Worm (Caenorhabditis elegans) whole organism, young adult: ENCODE measurements around the gene col-154.

ENCODE experiments used
- F10E7.11 ChIP-seq: sonication (generic microtip); optimal IDR thresholded peaks from 2 replicates; lab custom pipeline; 2017; ENCODE audit warnings: mild to moderate bottlenecking, missing genetic modification characterization, moderate library complexity, missing compliant biosample characterization
- F33H1.4 ChIP-seq: fragments of 200-800 bp; sonication (Bioruptor generic); IDR thresholded peaks from 2 replicates; pipeline ENCODE4 v1.3.6; 2022; ENCODE audit warnings: missing genetic modification reagents, missing genetic modification characterization, missing compliant biosample characterization
- F52B5.7 ChIP-seq: sonication (generic microtip); optimal IDR thresholded peaks from 2 replicates; lab custom pipeline; 2016; ENCODE audit warnings: mild to moderate bottlenecking, missing genetic modification characterization, missing compliant biosample characterization
- F57C9.4 ChIP-seq: sonication (generic microtip); optimal IDR thresholded peaks from 2 replicates; lab custom pipeline; 2017; ENCODE audit warnings: mild to moderate bottlenecking, missing genetic modification characterization, missing compliant biosample characterization
- K12H6.12 ChIP-seq: fragments of 200-800 bp; sonication (Bioruptor generic); optimal IDR thresholded peaks from 2 replicates; lab custom pipeline; 2018; ENCODE audit warnings: mild to moderate bottlenecking, missing genetic modification characterization, missing compliant biosample characterization
- akir-1 ChIP-seq: fragments of 200-800 bp; sonication (Bioruptor generic); optimal IDR thresholded peaks from 2 replicates; lab custom pipeline; 2018; ENCODE audit warnings: mild to moderate bottlenecking, missing genetic modification characterization, moderate library complexity, missing compliant biosample characterization
- aptf-3 ChIP-seq: fragments of 200-800 bp; sonication (Bioruptor generic); IDR thresholded peaks from 2 replicates; pipeline ENCODE4 v1.3.6; 2022; ENCODE audit warnings: missing genetic modification characterization, missing compliant biosample characterization
- atf-7 ChIP-seq: sonication (generic microtip); optimal IDR thresholded peaks from 2 replicates; lab custom pipeline; 2017; ENCODE audit warnings: mild to moderate bottlenecking, missing genetic modification characterization, missing compliant biosample characterization
- attf-3 ChIP-seq: fragments of 200-800 bp; sonication (Bioruptor generic); conservative IDR thresholded peaks from 2 replicates; pipeline ENCODE4 v1.3.6; 2022; ENCODE audit warnings: missing genetic modification reagents, missing genetic modification characterization, missing compliant biosample characterization
- attf-6 ChIP-seq: fragments of 200-800 bp; sonication (Bioruptor generic); IDR thresholded peaks from 2 replicates; pipeline ENCODE4 v1.3.6; 2022; ENCODE audit warnings: missing genetic modification reagents, missing genetic modification characterization, missing compliant biosample characterization
- bed-1 ChIP-seq: fragments of 200-800 bp; sonication (Bioruptor generic); IDR thresholded peaks from 2 replicates; pipeline ENCODE4 v1.3.6; 2022; ENCODE audit warnings: missing genetic modification reagents, missing genetic modification characterization, missing compliant biosample characterization
- bed-2 ChIP-seq: fragments of 200-800 bp; sonication (Bioruptor generic); IDR thresholded peaks from 2 replicates; pipeline ENCODE4 v1.3.6; 2022; ENCODE audit warnings: missing genetic modification reagents, missing genetic modification characterization, missing compliant biosample characterization
- cebp-2 ChIP-seq: fragments of 200-800 bp; sonication (Bioruptor generic); IDR thresholded peaks from 2 replicates; pipeline ENCODE4 v1.3.6; 2022; ENCODE audit warnings: missing genetic modification characterization, missing compliant biosample characterization
- ceh-40 ChIP-seq: fragments of 200-800 bp; sonication (Bioruptor generic); IDR thresholded peaks from 2 replicates; pipeline ENCODE4 v1.3.6; 2022; ENCODE audit warnings: missing genetic modification characterization, missing compliant biosample characterization
- ceh-58 ChIP-seq: fragments of 200-800 bp; sonication (Bioruptor generic); IDR thresholded peaks from 2 replicates; pipeline ENCODE4 v1.3.6; 2022; ENCODE audit warnings: missing genetic modification characterization, missing compliant biosample characterization
- die-1 ChIP-seq: sonication (generic microtip); optimal IDR thresholded peaks from 2 replicates; lab custom pipeline; 2016; ENCODE audit warnings: missing genotype, mild to moderate bottlenecking, missing genetic modification characterization, missing compliant biosample characterization
- dpff-1 ChIP-seq: sonication (generic microtip); optimal IDR thresholded peaks from 2 replicates; lab custom pipeline; 2017; ENCODE audit warnings: mild to moderate bottlenecking, missing genetic modification characterization, missing compliant biosample characterization
- dpl-1 ChIP-seq: fragments of 150-350 bp; optimal IDR thresholded peaks from 2 replicates; lab custom pipeline; 2014; ENCODE audit warnings: missing biosample characterization, missing genetic modification reagents, missing genetic modification characterization
- ekl-4 ChIP-seq: fragments of 200-800 bp; sonication (Bioruptor generic); IDR thresholded peaks from 2 replicates; pipeline ENCODE4 v1.3.6; 2022; ENCODE audit warnings: missing genetic modification reagents, missing genetic modification characterization, missing compliant biosample characterization
- hmg-20 ChIP-seq: fragments of 200-800 bp; sonication (Bioruptor generic); IDR thresholded peaks from 2 replicates; pipeline ENCODE4 v1.3.6; 2022; ENCODE audit warnings: missing genetic modification reagents, missing genetic modification characterization, missing compliant biosample characterization
- let-526 ChIP-seq: fragments of 200-800 bp; sonication (Bioruptor generic); IDR thresholded peaks from 2 replicates; pipeline ENCODE4 v1.3.6; 2022; ENCODE audit warnings: missing genetic modification reagents, missing genetic modification characterization, missing compliant biosample characterization
- lin-35 ChIP-seq, 3 experiments: fragments of 150-350 bp in 2 of 3; sonication (generic microtip) in 1 of 3; optimal IDR thresholded peaks; 2 replicates each; lab custom pipeline; 2014 to 2018; ENCODE audit warnings: missing biosample characterization in 3 of 3, missing genetic modification characterization in 3 of 3, missing genetic modification reagents in 3 of 3
- lin-40 ChIP-seq: sonication (generic microtip); optimal IDR thresholded peaks from 2 replicates; lab custom pipeline; 2016; ENCODE audit warnings: missing genetic modification characterization, mild to moderate bottlenecking, missing compliant biosample characterization, missing genotype, missing genetic modification reagents
- madf-8 ChIP-seq: fragments of 200-800 bp; sonication (Bioruptor generic); conservative IDR thresholded peaks from 2 replicates; pipeline ENCODE4 v1.3.6; 2022; ENCODE audit warnings: missing genetic modification reagents, missing genetic modification characterization, missing compliant biosample characterization
- mcd-1 ChIP-seq: fragments of 200-800 bp; sonication (Bioruptor generic); IDR thresholded peaks from 2 replicates; pipeline ENCODE4 v1.3.6; 2022; ENCODE audit warnings: missing genetic modification reagents, missing genetic modification characterization, missing compliant biosample characterization
- mxl-1 ChIP-seq: sonication (generic microtip); optimal IDR thresholded peaks from 2 replicates; lab custom pipeline; 2016; ENCODE audit warnings: missing genetic modification characterization, missing compliant biosample characterization
- nfya-2 ChIP-seq: fragments of 200-800 bp; sonication (Bioruptor generic); IDR thresholded peaks from 2 replicates; pipeline ENCODE4 v1.3.6; 2022; ENCODE audit warnings: missing genetic modification reagents, missing genetic modification characterization, missing compliant biosample characterization
- nhr-27 ChIP-seq: fragments of 200-800 bp; sonication (Bioruptor generic); optimal IDR thresholded peaks from 2 replicates; lab custom pipeline; 2018; ENCODE audit warnings: mild to moderate bottlenecking, missing genetic modification characterization, moderate library complexity, missing compliant biosample characterization
- pbrm-1 ChIP-seq: fragments of 200-800 bp; sonication (Bioruptor generic); IDR thresholded peaks from 2 replicates; pipeline ENCODE4 v1.3.6; 2022; ENCODE audit warnings: missing genetic modification reagents, missing genetic modification characterization, missing compliant biosample characterization
- rec-8 ChIP-seq, 2 experiments: sonication (generic microtip); optimal IDR thresholded peaks; 2 replicates each; lab custom pipeline; 2016; ENCODE audit warnings: mild to moderate bottlenecking in 2 of 2, missing genetic modification characterization in 2 of 2, missing genetic modification reagents in 2 of 2, missing genotype in 2 of 2, missing biosample characterization in 1 of 2, missing compliant biosample characterization in 1 of 2, moderate library complexity in 1 of 2
- repo-1 ChIP-seq: sonication (generic microtip); optimal IDR thresholded peaks from 2 replicates; lab custom pipeline; 2017; ENCODE audit warnings: mild to moderate bottlenecking, missing genetic modification characterization, missing compliant biosample characterization
- rpc-1 ChIP-seq, 2 experiments: fragments of 150-350 bp in 1 of 2; sonication (generic microtip) in 1 of 2; optimal IDR thresholded peaks; 2 replicates each; lab custom pipeline; 2014 to 2018; ENCODE audit warnings: missing biosample characterization in 1 of 2, missing genetic modification characterization in 1 of 2, missing genetic modification reagents in 1 of 2, missing genotype in 1 of 2
- sdz-38 ChIP-seq: sonication (generic microtip); optimal IDR thresholded peaks from 2 replicates; lab custom pipeline; 2016; ENCODE audit warnings: missing genotype, missing genetic modification characterization, missing compliant biosample characterization
- somi-1 ChIP-seq: fragments of 200-800 bp; sonication (Bioruptor generic); optimal IDR thresholded peaks from 2 replicates; lab custom pipeline; 2018; ENCODE audit warnings: mild to moderate bottlenecking, missing genetic modification characterization, missing compliant biosample characterization
- tbp1 ChIP-seq: fragments of 200-800 bp; sonication (Bioruptor generic); optimal IDR thresholded peaks from 2 replicates; lab custom pipeline; 2018; ENCODE audit warnings: mild to moderate bottlenecking, missing genetic modification characterization, missing compliant biosample characterization
- zfh-2 ChIP-seq: fragments of 200-800 bp; sonication (Bioruptor generic); conservative IDR thresholded peaks from 2 replicates; pipeline ENCODE4 v1.3.6; 2022; ENCODE audit warnings: missing genetic modification reagents, missing genetic modification characterization, missing compliant biosample characterization
- ztf-18 ChIP-seq: sonication (generic microtip); optimal IDR thresholded peaks from 2 replicates; lab custom pipeline; 2016; ENCODE audit warnings: missing genotype, mild to moderate bottlenecking, missing genetic modification characterization, missing compliant biosample characterization

Gene col-154

DNA sequence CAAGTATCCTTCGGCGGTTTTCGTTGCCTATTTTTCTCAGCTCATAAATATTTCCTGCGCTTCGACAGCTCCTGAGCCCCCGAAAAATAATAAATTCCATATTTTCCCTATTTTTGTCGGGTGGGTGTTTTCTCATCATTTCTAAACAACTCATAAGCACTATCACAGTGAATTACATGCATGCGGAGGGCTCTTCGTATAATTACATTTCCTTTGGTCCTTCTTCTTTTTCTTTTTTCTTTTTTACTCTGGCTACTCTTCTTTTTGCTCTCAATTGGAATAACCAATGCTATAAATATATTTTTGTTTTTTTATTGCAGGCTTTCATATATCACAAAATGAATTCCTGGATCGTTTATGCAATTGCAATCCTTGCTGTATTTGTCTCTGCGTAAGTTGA lies 43.2 kb upstream of the col-154 start, which contains the start of gene T02E9.5:
Gene T02E9.5, plus strand, starts transcription at position 321 of the 400 bp plus-strand sequence.
- TF ChIP-seq bed-2 (GFP tag; lab: Robert Waterston, UW) (no peak), nhr-27 (tag; lab: Kevin White, UChicago) (no peak), repo-1 (no peak), ceh-58 (GFP tag; lab: Robert Waterston, UW) (no peak), sdz-38 (no peak)

DNA sequence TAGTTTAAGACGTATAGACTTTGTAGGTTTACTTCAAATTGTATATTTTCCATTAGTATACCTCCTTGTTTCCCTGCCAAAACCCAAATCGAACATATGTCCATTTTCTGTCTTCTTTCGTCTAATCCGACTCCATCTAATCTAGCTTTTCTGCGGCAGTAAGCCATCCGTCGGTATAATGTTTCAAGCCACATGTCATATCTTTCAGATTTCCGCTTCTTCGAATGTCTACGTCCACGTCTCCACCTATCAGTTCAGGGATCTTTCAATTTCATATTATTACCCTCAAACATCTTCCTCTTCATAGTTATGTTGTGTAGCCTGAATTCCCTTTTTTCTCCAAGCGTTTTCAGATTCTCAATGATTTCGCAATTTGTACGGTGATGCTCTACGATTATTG lies 41.0 kb upstream of the col-154 start:
- TF ChIP-seq zfh-2 (GFP tag; lab: Robert Waterston, UW) = no peak

DNA sequence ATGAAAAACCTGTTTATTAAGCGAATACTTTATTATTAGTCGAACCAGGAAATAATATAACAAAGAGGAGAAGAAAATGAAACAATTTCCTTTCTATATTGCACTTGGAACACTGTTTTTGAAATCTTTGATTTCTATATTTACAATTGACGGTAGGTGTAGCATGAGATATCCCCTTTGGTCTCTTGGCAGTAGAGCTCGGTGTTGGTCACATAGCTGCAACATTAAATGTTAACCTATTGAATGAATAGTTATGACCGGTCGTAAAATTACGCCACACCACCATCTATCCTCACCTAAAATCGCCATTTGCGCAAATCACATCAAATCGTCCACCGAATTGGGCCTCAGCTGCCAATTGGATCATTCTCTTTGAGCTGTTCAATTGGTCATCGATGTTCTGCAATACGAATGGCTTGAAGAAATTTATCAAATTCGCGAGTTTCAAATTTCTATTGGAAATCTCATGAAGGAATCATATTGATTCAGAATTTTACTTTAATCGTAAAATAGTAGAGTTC lies 40.3 kb upstream of the col-154 start:
- no peak for TF ChIP-seq somi-1 (GFP tag; lab: Kevin White, UChicago)
- no peak for TF ChIP-seq mxl-1 (tag; lab: Kevin White, UChicago)
- no peak for TF ChIP-seq lin-40
- no peak for TF ChIP-seq F57C9.4
- no peak for TF ChIP-seq lin-35 (GFP tag; optimal IDR thresholded peaks at IDR 0.05; lab: Kevin White, UChicago)
- no peak for TF ChIP-seq hmg-20 (GFP tag; lab: Robert Waterston, UW)
- TF ChIP-seq rec-8 (tag; optimal IDR thresholded peaks at IDR 0.05; lab: Kevin White, UChicago) = no peak
- TF ChIP-seq attf-3 (GFP tag; lab: Robert Waterston, UW) = no peak
- TF ChIP-seq mcd-1 (GFP tag; lab: Robert Waterston, UW) = no peak
- TF ChIP-seq F10E7.11 (tag; lab: Kevin White, UChicago) = no peak
- TF ChIP-seq madf-8 (GFP tag; lab: Robert Waterston, UW) = no peak
- TF ChIP-seq die-1 = no peak
- no peak for TF ChIP-seq K12H6.12 (tag; lab: Kevin White, UChicago)
- no peak for TF ChIP-seq rpc-1 (optimal IDR thresholded peaks at IDR 0.05; lab: Kevin White, UChicago)
- no peak for TF ChIP-seq rpc-1 (tag; optimal IDR thresholded peaks at IDR 0.05; lab: Kevin White, UChicago)

DNA sequence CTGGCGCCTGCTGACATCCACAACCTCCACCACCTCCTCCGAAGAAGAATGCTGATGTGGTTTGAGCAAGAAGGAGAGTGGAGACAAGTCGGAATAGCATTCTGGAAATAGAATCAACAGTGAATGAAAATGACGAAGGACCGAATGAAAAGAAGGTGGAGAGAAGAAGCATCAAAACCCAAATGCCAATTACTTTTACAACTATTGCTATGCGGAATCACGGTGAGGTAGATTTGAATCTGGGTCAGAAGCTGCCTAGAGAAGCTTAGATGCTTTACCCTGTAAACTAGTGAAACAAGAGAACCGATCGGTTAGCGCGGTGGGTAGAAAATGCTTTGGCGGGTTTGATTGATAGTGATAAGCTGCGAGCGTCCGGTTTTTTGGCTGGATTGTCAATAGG lies 38.2 kb upstream of the col-154 start, which contains the start of gene grl-7:
Gene grl-7, minus strand, starts transcription at position 101 of the 400 bp plus-strand sequence.
- TF ChIP-seq F33H1.4 (GFP tag; lab: Robert Waterston, UW) (no peak), rpc-1 (optimal IDR thresholded peaks at IDR 0.05; lab: Kevin White, UChicago) (no peak), rpc-1 (tag; optimal IDR thresholded peaks at IDR 0.05; lab: Kevin White, UChicago) (no peak), nfya-2 (no peak), let-526 (GFP tag; lab: Robert Waterston, UW) (0 out of 2 replicates have a peak, but pooled peaks have one; percentile 24), ekl-4 (GFP tag; lab: Robert Waterston, UW) (no peak), F57C9.4 (no peak)

DNA sequence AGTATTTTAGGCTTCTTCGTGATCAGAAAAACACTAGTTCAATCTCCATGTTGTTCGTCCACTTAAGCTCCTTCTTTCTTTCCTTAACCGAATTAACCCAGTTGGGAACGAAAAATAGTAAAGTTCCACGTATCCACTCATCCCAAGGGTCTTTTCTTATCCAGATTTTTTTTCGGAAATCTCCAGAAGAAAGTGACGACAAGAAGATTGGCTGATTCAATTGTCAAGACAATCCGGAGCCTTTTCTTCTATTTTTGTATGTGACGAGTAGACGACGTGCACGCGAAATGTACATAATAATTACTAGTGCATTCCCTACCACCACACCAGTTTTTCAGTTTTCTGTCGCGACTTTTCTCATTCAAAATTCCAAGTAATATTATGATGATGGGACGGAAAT lies 33.9 kb upstream of the col-154 start:
- TF ChIP-seq F52B5.7 (tag; lab: Kevin White, UChicago) (no peak), aptf-3 (GFP tag; lab: Robert Waterston, UW) (no peak), bed-1 (GFP tag; lab: Robert Waterston, UW) (no peak), cebp-2 (no peak), ztf-18 (tag; lab: Kevin White, UChicago) (no peak), dpl-1 (GFP tag; lab: Kevin White, UChicago) (no peak), atf-7 (tag; lab: Kevin White, UChicago) (no peak), dpff-1 (no peak), tbp1 (GFP tag; lab: Kevin White, UChicago) (no peak), akir-1 (no peak), attf-6 (GFP tag; lab: Robert Waterston, UW) (no peak), pbrm-1 (GFP tag; lab: Robert Waterston, UW) (no peak), ceh-40 (GFP tag; lab: Robert Waterston, UW) (no peak)
- TF ChIP-seq, all 124 proteins: peak for 0
